Worm (Caenorhabditis elegans) whole organism, midembryonic: Measurements from ENCODE around the gene Y54F10BM.20.

ENCODE experiments used
- T22C8.4 ChIP-seq: fragments of 200-800 bp; sonication (Bioruptor generic); IDR thresholded peaks from 2 replicates; pipeline ENCODE4 v1.3.6; 2022; ENCODE audit warnings: missing genetic modification characterization, missing compliant biosample characterization
- cog-1 ChIP-seq: sonication (generic microtip); optimal IDR thresholded peaks from 2 replicates; lab custom pipeline; 2016; ENCODE audit warnings: missing genetic modification characterization, missing compliant biosample characterization
- flt-1 ChIP-seq: fragments of 200-800 bp; sonication (Bioruptor generic); IDR thresholded peaks from 2 replicates; pipeline ENCODE4 v1.3.6; 2022; ENCODE audit warnings: missing genetic modification characterization, missing compliant biosample characterization
- klf-2 ChIP-seq: fragments of 200-800 bp; sonication (Bioruptor generic); conservative IDR thresholded peaks from 2 replicates; pipeline ENCODE4 v1.3.6; 2022; ENCODE audit warnings: missing genetic modification reagents, missing genetic modification characterization, missing compliant biosample characterization
- med-1 ChIP-seq: sonication (generic microtip); optimal IDR thresholded peaks from 2 replicates; lab custom pipeline; 2017; ENCODE audit warnings: missing genetic modification characterization, mild to moderate bottlenecking, missing compliant biosample characterization, antibody characterized with exemption, missing genetic modification reagents; ENCODE audit not compliant: insufficient read depth
- ref-1 ChIP-seq: fragments of 200-800 bp; sonication (Bioruptor generic); conservative IDR thresholded peaks from 2 replicates; pipeline ENCODE4 v1.3.6; 2022; ENCODE audit warnings: missing genetic modification reagents, missing genetic modification characterization, missing compliant biosample characterization
- tab-1 ChIP-seq: fragments of 200-800 bp; sonication (Bioruptor generic); IDR thresholded peaks from 2 replicates; pipeline ENCODE4 v1.3.6; 2022; ENCODE audit warnings: missing genetic modification characterization, missing compliant biosample characterization
- ztf-23 ChIP-seq: fragments of 200-800 bp; sonication (Bioruptor generic); IDR thresholded peaks from 2 replicates; pipeline ENCODE4 v1.3.6; 2022; ENCODE audit warnings: missing genetic modification reagents, missing genetic modification characterization, missing compliant biosample characterization
- ztf-29 ChIP-seq: fragments of 200-800 bp; sonication (Bioruptor generic); IDR thresholded peaks from 2 replicates; pipeline ENCODE4 v1.3.6; 2022; ENCODE audit warnings: missing genetic modification reagents, missing genetic modification characterization, missing compliant biosample characterization

Gene Y54F10BM.20

ce11 chrIII:2347291-2347690 is 39.2 kb downstream of the Y54F10BM.20 start, which contains the start of gene gip-1:
Gene gip-1 (plus strand): TSS chrIII:2347591.
- TF ChIP-seq ztf-29 (GFP tag; lab: Robert Waterston, UW) (no peak), T22C8.4 (GFP tag; lab: Robert Waterston, UW) (no peak), ref-1 (GFP tag; lab: Robert Waterston, UW) (no peak), klf-2 (no peak), med-1 (GFP tag; lab: Kevin White, UChicago) (no peak), cog-1 (tag; lab: Kevin White, UChicago) (no peak), ztf-23 (GFP tag; lab: Robert Waterston, UW) (no peak), flt-1 (GFP tag; lab: Robert Waterston, UW) (no peak), tab-1 (GFP tag; lab: Robert Waterston, UW) (no peak)

- TF ChIP-seq cog-1 (tag; lab: Kevin White, UChicago) = no peak
- TF ChIP-seq T22C8.4 (GFP tag; lab: Robert Waterston, UW) = no peak
- no peak for TF ChIP-seq tab-1 (GFP tag; lab: Robert Waterston, UW)
Measured at ce11 chrIII:2349956-2350355, 41.9 kb downstream of the Y54F10BM.20 start.
